Fruit fly (Drosophila melanogaster) whole organism, adult: ENCODE data around the gene pum.

Experiments
- CG11617 ChIP-seq: fragments of 200-800 bp; sonication (Bioruptor generic); optimal IDR thresholded peaks from 2 replicates; lab custom pipeline; 2017; ENCODE audit warnings: mild to moderate bottlenecking, missing biosample characterization, missing genetic modification reagents, missing genetic modification characterization
- CG12768 ChIP-seq: fragments of 200-800 bp; sonication (Bioruptor generic); optimal IDR thresholded peaks from 2 replicates; lab custom pipeline; 2017; ENCODE audit warnings: missing biosample characterization, missing genetic modification characterization, mild to moderate bottlenecking, moderate library complexity, missing genetic modification reagents
- CG14711 ChIP-seq: fragments of 200-800 bp; sonication (Bioruptor generic); optimal IDR thresholded peaks from 2 replicates; lab custom pipeline; 2018; ENCODE audit warnings: missing biosample characterization, mild to moderate bottlenecking, missing genetic modification characterization, moderate library complexity
- CG1620 ChIP-seq: fragments of 200-800 bp; sonication (Bioruptor generic); optimal IDR thresholded peaks from 2 replicates; lab custom pipeline; 2016; ENCODE audit warnings: missing biosample characterization, missing genetic modification characterization
- CG33017 ChIP-seq: fragments of 200-800 bp; sonication (Bioruptor generic); optimal IDR thresholded peaks from 2 replicates; lab custom pipeline; 2018; ENCODE audit warnings: missing biosample characterization, mild to moderate bottlenecking, missing genetic modification characterization, moderate library complexity
- CG5204 ChIP-seq: fragments of 200-800 bp; sonication (Bioruptor generic); optimal IDR thresholded peaks from 2 replicates; lab custom pipeline; 2016; ENCODE audit warnings: missing biosample characterization, missing genetic modification characterization
- CG7045 ChIP-seq: fragments of 200-800 bp; sonication (Bioruptor generic); optimal IDR thresholded peaks from 2 replicates; lab custom pipeline; 2017; ENCODE audit warnings: missing biosample characterization, mild to moderate bottlenecking, missing genetic modification characterization
- CG7101 ChIP-seq: fragments of 200-800 bp; sonication (Bioruptor generic); optimal IDR thresholded peaks from 2 replicates; lab custom pipeline; 2018; ENCODE audit warnings: missing biosample characterization, mild to moderate bottlenecking, missing genetic modification characterization, moderate library complexity
- Clk ChIP-seq: fragments of 200-800 bp; sonication (Bioruptor generic); optimal IDR thresholded peaks from 2 replicates; lab custom pipeline; 2017; ENCODE audit warnings: missing biosample characterization, missing genetic modification characterization
- Crg-1 ChIP-seq: fragments of 200-800 bp; sonication (Bioruptor generic); optimal IDR thresholded peaks from 2 replicates; lab custom pipeline; 2016; ENCODE audit warnings: missing biosample characterization, missing genetic modification characterization
- Hr96 ChIP-seq: fragments of 200-800 bp; sonication (Bioruptor generic); optimal IDR thresholded peaks from 2 replicates; lab custom pipeline; 2016; ENCODE audit warnings: missing biosample characterization, missing genetic modification characterization
- Mnt ChIP-seq: fragments of 200-800 bp; sonication (Bioruptor generic); optimal IDR thresholded peaks from 2 replicates; lab custom pipeline; 2016; ENCODE audit warnings: missing biosample characterization, mild to moderate bottlenecking, missing genetic modification characterization
- bab1 ChIP-seq: fragments of 200-800 bp; sonication (Bioruptor generic); optimal IDR thresholded peaks from 3 replicates; lab custom pipeline; 2019; ENCODE audit warnings: missing biosample characterization, mild to moderate bottlenecking, missing genetic modification characterization, moderate library complexity
- cic ChIP-seq: fragments of 200-800 bp; sonication (Bioruptor generic); optimal IDR thresholded peaks from 2 replicates; lab custom pipeline; 2017; ENCODE audit warnings: missing biosample characterization, mild to moderate bottlenecking, missing genetic modification characterization, moderate library complexity
- cnc ChIP-seq, 2 experiments: fragments of >200 bp; optimal IDR thresholded peaks; 2 replicates each; lab custom pipeline; 2017
- kay ChIP-seq: fragments of 200-800 bp; sonication (Bioruptor generic); peaks from one replicate; lab custom pipeline; 2016; ENCODE audit warnings: missing biosample characterization, missing genetic modification characterization, borderline replicate concordance
- ovo ChIP-seq: fragments of 200-800 bp; sonication (Bioruptor generic); optimal IDR thresholded peaks from 2 replicates; lab custom pipeline; 2016; ENCODE audit warnings: missing biosample characterization, missing genetic modification characterization
- pad ChIP-seq: fragments of 200-800 bp; sonication (Bioruptor generic); optimal IDR thresholded peaks from 3 replicates; lab custom pipeline; 2017; ENCODE audit warnings: missing biosample characterization, missing genetic modification characterization, mild to moderate bottlenecking, moderate library complexity, missing genetic modification reagents
- tj ChIP-seq: fragments of 200-800 bp; sonication (Bioruptor generic); optimal IDR thresholded peaks from 3 replicates; lab custom pipeline; 2017; ENCODE audit warnings: missing biosample characterization, mild to moderate bottlenecking, missing genetic modification characterization, moderate library complexity
- toe ChIP-seq: fragments of 200-800 bp; sonication (Bioruptor generic); optimal IDR thresholded peaks from 2 replicates; lab custom pipeline; 2016; ENCODE audit warnings: missing biosample characterization, missing genetic modification characterization

The pum gene

dm6 chr3R:9050519-9051119, 186.9 kb downstream of the pum start, which contains the start of gene Nmdmc:
TSS of gene Nmdmc (minus strand) at chr3R:9050555.
- TF ChIP-seq cic (GFP tag; lab: Kevin White, UChicago) (peak; percentile 3), bab1 (GFP tag; lab: Kevin White, UChicago) (peak; percentile 19), CG33017 (tag; lab: Kevin White, UChicago) (no peak)

DNA sequence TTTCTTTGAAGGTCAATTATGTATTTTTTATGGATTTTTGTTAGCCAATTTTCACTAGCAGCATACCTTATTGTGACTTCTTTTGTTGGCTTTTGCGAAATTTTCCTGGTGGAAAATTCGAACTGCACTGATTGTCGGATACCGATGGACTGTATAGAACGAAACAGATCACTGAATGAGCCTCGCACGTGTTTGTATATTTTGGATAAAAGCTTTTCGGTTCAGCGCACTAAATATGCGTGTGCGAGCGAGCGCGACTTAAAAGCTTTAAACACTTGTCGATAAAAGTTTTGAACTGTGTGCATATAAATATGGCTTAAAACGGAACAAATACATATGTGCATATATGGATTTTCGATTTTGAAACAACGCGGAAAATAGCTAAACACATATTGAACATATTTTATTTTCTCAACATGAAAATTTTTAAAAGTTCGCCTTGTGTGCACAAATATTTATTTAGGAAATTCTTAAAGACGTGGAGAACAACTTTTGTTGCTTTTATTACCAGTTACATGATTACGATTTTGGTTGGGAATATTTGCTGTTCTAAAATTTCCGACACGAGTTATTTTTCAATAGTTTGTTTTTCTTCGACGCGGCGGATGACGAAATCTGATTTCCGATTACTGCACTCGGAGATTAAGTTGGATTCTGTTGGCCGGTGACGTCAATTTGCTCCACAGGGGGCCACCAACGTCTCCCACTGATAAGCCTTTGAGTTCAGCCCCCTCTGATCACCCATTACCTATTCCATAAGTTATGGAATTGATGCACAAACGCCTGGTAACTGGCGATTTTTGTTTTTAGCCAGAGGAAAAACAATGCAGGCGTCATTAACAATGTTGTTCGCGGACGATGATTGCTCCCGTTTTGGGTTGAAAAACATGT, 188.1 kb downstream of the pum start:
- TF ChIP-seq cic (GFP tag; lab: Kevin White, UChicago) (no peak), tj (GFP tag; lab: Kevin White, UChicago) (no peak), Mnt (GFP tag; lab: Kevin White, UChicago) (peak; percentile 32), CG14711 (no peak), pad (no peak), toe (GFP tag; lab: Kevin White, UChicago) (no peak)

DNA sequence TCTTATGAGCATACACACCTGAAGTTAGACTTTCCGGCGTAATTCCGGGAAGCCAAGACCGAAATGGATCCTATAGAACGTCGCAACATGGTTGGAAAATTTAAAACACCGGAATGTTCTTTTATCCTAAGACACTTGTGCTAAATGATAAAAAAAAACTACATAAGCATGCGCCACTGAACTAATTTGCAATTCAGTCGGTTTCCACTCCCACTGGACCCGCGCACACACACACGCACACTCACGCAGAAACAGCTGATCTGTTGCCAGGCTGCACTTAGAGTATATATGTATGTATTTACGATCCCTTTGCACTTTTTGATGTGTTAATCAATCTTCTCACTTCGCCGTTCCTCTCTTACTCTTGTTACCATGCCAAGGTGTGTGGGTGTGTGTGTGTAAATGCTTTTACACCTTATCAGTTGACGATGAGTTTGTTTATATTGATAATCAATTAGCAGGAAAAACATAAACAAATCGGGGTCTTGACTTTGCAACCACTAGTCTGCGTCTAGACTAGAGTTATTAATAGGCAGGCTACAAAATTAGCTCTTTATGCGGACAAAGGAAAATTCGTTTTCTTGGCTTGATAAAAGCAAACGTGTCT, 188.9 kb downstream of the pum start, which contains the start of gene Mst85C:
Gene Mst85C, plus strand, starts transcription at position 180 of the 607 bp plus-strand sequence.
- no peak for TF ChIP-seq Mnt (GFP tag; lab: Kevin White, UChicago)
- TF ChIP-seq CG33017 (tag; lab: Kevin White, UChicago) = no peak
- TF ChIP-seq cic (GFP tag; lab: Kevin White, UChicago) = peak; percentile 52
- no peak for TF ChIP-seq Crg-1
- TF ChIP-seq bab1 (GFP tag; lab: Kevin White, UChicago) = no peak
- no peak for TF ChIP-seq ovo
- no peak for TF ChIP-seq pad
- no peak for TF ChIP-seq CG7101
- no peak for TF ChIP-seq toe (GFP tag; lab: Kevin White, UChicago)
- TF ChIP-seq CG1620 (GFP tag; lab: Kevin White, UChicago) = no peak
- TF ChIP-seq cnc (optimal IDR thresholded peaks at IDR 0.05; lab: Kevin White, UChicago) = no peak
- TF ChIP-seq CG14711 = no peak
- peak; percentile 79 for TF ChIP-seq kay (GFP tag; lab: Kevin White, UChicago)
- TF ChIP-seq CG11617 (GFP tag; lab: Kevin White, UChicago) = no peak
- TF ChIP-seq tj (GFP tag; lab: Kevin White, UChicago) = peak; percentile 61
- no peak for TF ChIP-seq CG7045
- no peak for TF ChIP-seq Clk
- no peak for TF ChIP-seq CG5204 (GFP tag; lab: Kevin White, UChicago)
- TF ChIP-seq Hr96 (GFP tag; lab: Kevin White, UChicago) = no peak
- TF ChIP-seq CG12768 (GFP tag; lab: Kevin White, UChicago) = peak; percentile 28

DNA sequence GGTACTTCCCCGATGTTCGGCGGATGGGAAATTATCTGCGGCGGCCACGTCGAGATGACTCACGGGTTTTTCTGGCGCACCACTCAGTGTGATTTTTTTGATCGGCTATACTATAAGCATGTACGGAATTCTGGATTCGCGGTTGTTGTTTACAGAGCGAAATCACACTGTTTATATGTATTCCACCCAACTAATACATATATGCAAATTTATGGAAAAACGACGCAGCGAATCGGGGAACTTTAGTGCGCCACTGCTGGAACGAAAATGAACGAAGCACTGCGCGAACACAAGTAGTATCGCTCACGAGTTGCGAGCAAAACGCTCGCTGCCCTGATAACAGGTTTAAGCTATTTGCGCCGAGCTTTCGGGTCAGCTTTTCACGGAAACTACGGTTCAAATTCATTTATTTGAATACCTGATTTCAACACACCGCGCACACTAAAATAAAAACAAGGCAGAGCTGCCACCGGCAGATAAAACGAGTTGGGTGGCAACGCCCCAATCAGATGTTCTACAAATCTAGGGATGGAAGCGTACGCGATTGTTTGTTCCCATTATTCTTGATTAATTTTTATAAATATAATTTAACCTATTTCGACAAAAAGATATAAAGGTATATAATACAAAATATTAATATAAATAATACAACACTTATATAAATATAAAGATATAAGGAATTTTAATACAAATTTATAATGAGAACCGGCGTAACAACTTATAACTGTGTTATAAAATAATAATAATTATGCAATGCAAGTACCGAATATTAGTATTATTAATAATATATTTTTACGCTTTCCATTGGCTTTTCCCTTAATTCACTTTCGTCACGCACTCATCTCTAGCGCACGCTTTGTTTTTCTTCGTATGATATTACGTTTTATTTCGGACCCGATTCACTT, 189.7 kb downstream of the pum start, which contains the start of gene Rel:
Gene Rel, minus strand, starts transcription at position 417 of the 905 bp plus-strand sequence.
- peak; percentile 63 for TF ChIP-seq CG12768 (GFP tag; lab: Kevin White, UChicago)
- TF ChIP-seq CG1620 (GFP tag; lab: Kevin White, UChicago) = no peak
- peak; percentile 72 for TF ChIP-seq CG11617 (GFP tag; lab: Kevin White, UChicago)
- TF ChIP-seq cnc (optimal IDR thresholded peaks at IDR 0.05; lab: Kevin White, UChicago) = peak in 1 of 2 experiments; percentile 13
- TF ChIP-seq bab1 (GFP tag; lab: Kevin White, UChicago) = peak; percentile 76
- TF ChIP-seq kay (GFP tag; lab: Kevin White, UChicago) = peak; percentile 99
- TF ChIP-seq Clk = peak; percentile 8
- no peak for TF ChIP-seq ovo
- peak; percentile 74 for TF ChIP-seq CG14711
- peak; percentile 64 for TF ChIP-seq CG33017 (tag; lab: Kevin White, UChicago)
- peak; percentile 62 for TF ChIP-seq CG7045
- TF ChIP-seq Crg-1 = peak; percentile 80
- TF ChIP-seq cic (GFP tag; lab: Kevin White, UChicago) = peak; percentile 97
- TF ChIP-seq tj (GFP tag; lab: Kevin White, UChicago) = no peak
- TF ChIP-seq Hr96 (GFP tag; lab: Kevin White, UChicago) = no peak
- TF ChIP-seq toe (GFP tag; lab: Kevin White, UChicago) = no peak
- TF ChIP-seq Mnt (GFP tag; lab: Kevin White, UChicago) = peak; percentile 92
- peak; percentile 41 for TF ChIP-seq pad
- TF ChIP-seq CG7101 = peak; percentile 78
- no peak for TF ChIP-seq CG5204 (GFP tag; lab: Kevin White, UChicago)

dm6 chr3R:9046954-9047353, 190.5 kb downstream of the pum start:
- TF ChIP-seq CG7101 (no peak), bab1 (GFP tag; lab: Kevin White, UChicago) (peak; percentile 1)
